Worm (Caenorhabditis elegans) whole organism, mixed stage, embryonic: ENCODE results near the gene his-38.

ENCODE experiments used
- M03D4.4 ChIP-seq: sonication (generic microtip); optimal IDR thresholded peaks from 2 replicates; lab custom pipeline; 2017; ENCODE audit warnings: mild to moderate bottlenecking, missing genetic modification characterization, missing compliant biosample characterization
- bed-3 ChIP-seq: fragments of 200-800 bp; sonication (Bioruptor generic); optimal IDR thresholded peaks from 3 replicates; lab custom pipeline; 2018; ENCODE audit warnings: mild to moderate bottlenecking, missing genetic modification characterization, moderate library complexity, missing compliant biosample characterization
- blmp-1 ChIP-seq: fragments of 150-350 bp; optimal IDR thresholded peaks from 2 replicates; lab custom pipeline; 2014; ENCODE audit warnings: missing biosample characterization, missing genetic modification characterization
- ceh-39 ChIP-seq: fragments of 150-350 bp; optimal IDR thresholded peaks from 2 replicates; lab custom pipeline; 2014; ENCODE audit warnings: missing biosample characterization, missing genetic modification characterization
- ceh-43 ChIP-seq: fragments of 200-800 bp; sonication (Bioruptor generic); optimal IDR thresholded peaks from 2 replicates; lab custom pipeline; 2018; ENCODE audit warnings: mild to moderate bottlenecking, missing genetic modification characterization, moderate library complexity, missing compliant biosample characterization
- ces-1 ChIP-seq: fragments of 150-350 bp; optimal IDR thresholded peaks from 2 replicates; lab custom pipeline; 2014; ENCODE audit warnings: missing biosample characterization, missing genetic modification reagents, missing genetic modification characterization
- cnd-1 ChIP-seq: fragments of 200-800 bp; sonication (Bioruptor generic); optimal IDR thresholded peaks from 2 replicates; lab custom pipeline; 2018; ENCODE audit warnings: mild to moderate bottlenecking, missing genetic modification characterization, missing compliant biosample characterization
- drap-1 ChIP-seq: fragments of 200-800 bp; sonication (Bioruptor generic); optimal IDR thresholded peaks from 3 replicates; lab custom pipeline; 2018; ENCODE audit warnings: mild to moderate bottlenecking, missing genetic modification characterization, missing compliant biosample characterization
- elt-1 ChIP-seq: sonication (generic microtip); optimal IDR thresholded peaks from 2 replicates; lab custom pipeline; 2017; ENCODE audit warnings: missing genetic modification characterization, mild to moderate bottlenecking, missing compliant biosample characterization, antibody characterized with exemption, moderate library complexity, borderline replicate concordance; ENCODE audit not compliant: insufficient read depth
- elt-3 ChIP-seq: fragments of 150-350 bp; optimal IDR thresholded peaks from 2 replicates; lab custom pipeline; 2014; ENCODE audit warnings: missing biosample characterization, missing genetic modification characterization
- flh-1 ChIP-seq: fragments of 200-800 bp; sonication (Bioruptor generic); optimal IDR thresholded peaks from 2 replicates; lab custom pipeline; 2018; ENCODE audit warnings: mild to moderate bottlenecking, missing genetic modification characterization, moderate library complexity, missing compliant biosample characterization
- ham-2 ChIP-seq: fragments of 200-800 bp; sonication (Bioruptor generic); optimal IDR thresholded peaks from 2 replicates; lab custom pipeline; 2018; ENCODE audit warnings: mild to moderate bottlenecking, missing genetic modification characterization, missing compliant biosample characterization
- hlh-1 ChIP-seq: fragments of 150-350 bp; optimal IDR thresholded peaks from 2 replicates; lab custom pipeline; 2014; ENCODE audit warnings: missing biosample characterization, missing genetic modification reagents, missing genetic modification characterization
- lin-13 ChIP-seq: fragments of 150-350 bp; optimal IDR thresholded peaks from 2 replicates; lab custom pipeline; 2014; ENCODE audit warnings: missing biosample characterization, missing genetic modification characterization
- lin-32 ChIP-seq: fragments of 200-800 bp; sonication (Bioruptor generic); optimal IDR thresholded peaks from 2 replicates; lab custom pipeline; 2018; ENCODE audit warnings: mild to moderate bottlenecking, missing genetic modification characterization, missing compliant biosample characterization
- mep-1 ChIP-seq: fragments of 150-350 bp; optimal IDR thresholded peaks from 2 replicates; lab custom pipeline; 2017; ENCODE audit warnings: missing biosample characterization, missing genetic modification reagents, missing genetic modification characterization, inconsistent platforms
- mls-2 ChIP-seq: sonication (generic microtip); optimal IDR thresholded peaks from 2 replicates; lab custom pipeline; 2016; ENCODE audit warnings: mild to moderate bottlenecking, missing genetic modification characterization, moderate library complexity, missing compliant biosample characterization
- nhr-12 ChIP-seq: fragments of 150-350 bp; optimal IDR thresholded peaks from 2 replicates; lab custom pipeline; 2014; ENCODE audit warnings: missing biosample characterization, missing genetic modification characterization
- nhr-2 ChIP-seq: fragments of 150-350 bp; optimal IDR thresholded peaks from 2 replicates; lab custom pipeline; 2014; ENCODE audit warnings: missing biosample characterization, missing genetic modification characterization
- nhr-237 ChIP-seq: fragments of 150-350 bp; optimal IDR thresholded peaks from 2 replicates; lab custom pipeline; 2014; ENCODE audit warnings: missing biosample characterization, missing genetic modification characterization
- nhr-76 ChIP-seq: sonication (generic microtip); optimal IDR thresholded peaks from 2 replicates; lab custom pipeline; 2017; ENCODE audit warnings: missing biosample characterization, missing genetic modification characterization
- pha-4 ChIP-seq: fragments of 150-350 bp; optimal IDR thresholded peaks from 2 replicates; lab custom pipeline; 2018; ENCODE audit warnings: missing biosample characterization, missing genetic modification reagents, missing genetic modification characterization
- sem-2 ChIP-seq: fragments of 200-800 bp; sonication (Bioruptor generic); optimal IDR thresholded peaks from 2 replicates; lab custom pipeline; 2018; ENCODE audit warnings: mild to moderate bottlenecking, missing genetic modification characterization, missing compliant biosample characterization
- snpc-4 ChIP-seq: fragments of 150-350 bp; optimal IDR thresholded peaks from 2 replicates; lab custom pipeline; 2014; ENCODE audit warnings: missing biosample characterization, missing genetic modification characterization
- sptf-1 ChIP-seq: sonication (generic microtip); optimal IDR thresholded peaks from 2 replicates; lab custom pipeline; 2017; ENCODE audit warnings: mild to moderate bottlenecking, missing genetic modification characterization, moderate library complexity, missing compliant biosample characterization
- tbx-8 ChIP-seq: fragments of 200-800 bp; sonication (Bioruptor generic); optimal IDR thresholded peaks from 2 replicates; lab custom pipeline; 2018; ENCODE audit warnings: mild to moderate bottlenecking, missing genetic modification characterization, moderate library complexity, missing compliant biosample characterization
- unc-39 ChIP-seq: fragments of 150-350 bp; optimal IDR thresholded peaks from 2 replicates; lab custom pipeline; 2014; ENCODE audit warnings: missing biosample characterization, missing genetic modification characterization
- unc-62 ChIP-seq: fragments of 150-350 bp; optimal IDR thresholded peaks from 2 replicates; lab custom pipeline; 2014; ENCODE audit warnings: missing biosample characterization, missing genetic modification reagents, missing genetic modification characterization
- zip-8 ChIP-seq: fragments of 150-350 bp; optimal IDR thresholded peaks from 2 replicates; lab custom pipeline; 2014; ENCODE audit warnings: missing biosample characterization, missing genetic modification characterization

his-38 gene

DNA sequence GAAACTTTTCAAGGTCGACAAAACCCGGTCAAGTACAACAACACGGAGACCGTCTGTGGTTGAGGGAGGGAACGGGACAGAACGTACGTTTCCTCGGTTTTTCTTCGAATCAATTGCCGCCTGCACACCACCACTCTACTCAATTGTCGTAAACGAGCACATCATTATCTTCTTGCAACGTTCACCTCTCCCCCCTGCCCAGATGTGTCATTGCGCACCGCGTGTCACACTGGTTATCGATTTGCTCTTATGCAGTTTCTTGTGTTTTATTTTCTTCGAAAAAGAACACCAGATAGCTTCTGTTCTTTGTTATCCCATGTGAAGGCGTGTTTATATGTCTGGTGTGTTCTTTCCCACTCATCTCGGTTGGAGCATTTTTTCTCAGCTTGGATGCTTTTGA is 20.1 kb downstream of the his-38 start:
- no peak for TF ChIP-seq sptf-1 (tag; lab: Kevin White, UChicago)
- peak; percentile 3 for TF ChIP-seq ceh-39 (tag; lab: Kevin White, UChicago)
- TF ChIP-seq ces-1 (GFP tag; lab: Kevin White, UChicago): peak; percentile 6
- TF ChIP-seq unc-39 (tag; lab: Kevin White, UChicago): peak; percentile 4

ce11 chrX:7284724-7285184 is 24.9 kb downstream of the his-38 start:
- TF ChIP-seq ceh-39 (tag; lab: Kevin White, UChicago) (no peak), flh-1 (GFP tag; lab: Kevin White, UChicago) (no peak), ces-1 (GFP tag; lab: Kevin White, UChicago) (peak; percentile 69), unc-39 (tag; lab: Kevin White, UChicago) (peak; percentile 60)
- TF ChIP-seq, all 35 proteins: peak for 2

ce11 chrX:7283136-7283535 is 26.5 kb downstream of the his-38 start:
- TF ChIP-seq hlh-1 (tag; lab: Kevin White, UChicago) (no peak), tbx-8 (GFP tag; lab: Kevin White, UChicago) (no peak), unc-62 (GFP tag; lab: Kevin White, UChicago) (no peak), sptf-1 (tag; lab: Kevin White, UChicago) (no peak), ham-2 (no peak), drap-1 (GFP tag; lab: Kevin White, UChicago) (no peak), flh-1 (GFP tag; lab: Kevin White, UChicago) (no peak), blmp-1 (tag; lab: Kevin White, UChicago) (no peak), lin-13 (tag; lab: Kevin White, UChicago) (no peak), zip-8 (tag; lab: Kevin White, UChicago) (no peak), cnd-1 (tag; lab: Kevin White, UChicago) (no peak), mls-2 (tag; lab: Kevin White, UChicago) (no peak), lin-32 (GFP tag; lab: Kevin White, UChicago) (no peak), nhr-2 (tag; lab: Kevin White, UChicago) (no peak), M03D4.4 (tag; lab: Kevin White, UChicago) (no peak)

ce11 chrX:7281347-7281746 is 28.3 kb downstream of the his-38 start:
- peak; percentile 1 for TF ChIP-seq mls-2 (tag; lab: Kevin White, UChicago)
- TF ChIP-seq cnd-1 (tag; lab: Kevin White, UChicago): no peak
- peak; percentile 98 for TF ChIP-seq ces-1 (GFP tag; lab: Kevin White, UChicago)
- no peak for TF ChIP-seq drap-1 (GFP tag; lab: Kevin White, UChicago)

DNA sequence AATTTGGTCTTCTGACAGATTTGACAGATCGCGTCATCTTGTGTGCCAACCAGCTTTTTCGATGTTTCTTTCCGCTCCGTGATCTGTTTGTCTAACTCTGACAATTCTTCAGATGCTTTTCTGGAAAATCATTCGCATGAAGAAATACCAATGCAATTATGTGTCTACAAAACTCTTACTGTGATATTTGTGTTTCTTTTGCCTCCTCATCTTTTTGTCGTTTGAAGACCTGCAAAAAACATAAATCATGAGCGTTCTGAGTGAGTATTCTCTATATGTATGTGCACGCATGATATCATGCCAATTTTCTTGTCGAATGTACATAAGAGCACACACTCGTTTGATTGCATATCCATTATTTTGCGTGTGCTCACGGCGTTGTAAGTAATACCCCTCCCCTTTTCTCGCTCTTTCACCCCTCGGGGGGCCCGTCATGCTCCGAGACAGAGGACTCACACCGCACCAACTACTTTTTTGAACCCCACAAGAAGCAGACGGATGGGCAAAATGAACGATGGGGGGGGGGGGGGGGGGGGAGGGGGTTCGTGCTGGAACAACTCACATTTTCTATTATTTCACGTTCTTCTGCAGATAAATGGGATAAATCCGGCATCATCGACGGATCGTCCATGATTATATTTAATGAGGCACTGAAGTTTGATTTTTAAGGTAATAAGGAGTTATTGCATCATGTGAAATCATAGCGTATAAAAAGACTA is 29.8 kb downstream of the his-38 start, which contains the start of gene unc-10:
Gene unc-10, minus strand, starts transcription at position 652 of the 719 bp plus-strand sequence.
- TF ChIP-seq M03D4.4 (tag; lab: Kevin White, UChicago) (peak; percentile 10), ceh-43 (GFP tag; lab: Kevin White, UChicago) (no peak), mep-1 (no peak), ces-1 (GFP tag; lab: Kevin White, UChicago) (no peak)

DNA sequence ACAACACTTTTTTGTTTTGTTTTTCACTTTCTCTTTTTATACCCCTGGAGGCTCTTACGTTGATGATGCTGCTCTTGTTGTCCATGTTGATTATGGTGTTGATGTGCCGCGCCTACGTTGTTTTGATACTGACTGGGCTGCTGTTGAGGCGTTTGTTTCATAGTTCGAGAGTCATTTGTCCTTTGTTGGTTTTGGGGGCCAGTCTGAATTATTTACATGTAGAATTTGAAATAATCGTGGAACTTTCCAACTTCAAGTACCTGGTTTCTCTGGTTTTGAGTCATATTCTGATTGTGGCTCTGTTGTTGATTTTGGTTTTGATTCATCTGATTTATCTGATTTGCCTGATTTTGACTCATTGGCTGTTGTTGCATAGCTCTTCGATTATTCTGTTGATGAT is 31.6 kb downstream of the his-38 start:
- no peak for TF ChIP-seq ham-2
- no peak for TF ChIP-seq sem-2 (GFP tag; lab: Kevin White, UChicago)
- TF ChIP-seq nhr-2 (tag; lab: Kevin White, UChicago): no peak
- no peak for TF ChIP-seq lin-32 (GFP tag; lab: Kevin White, UChicago)
- TF ChIP-seq nhr-76 (tag; lab: Kevin White, UChicago): no peak
- no peak for TF ChIP-seq hlh-1 (tag; lab: Kevin White, UChicago)
- no peak for TF ChIP-seq unc-62 (GFP tag; lab: Kevin White, UChicago)
- TF ChIP-seq blmp-1 (tag; lab: Kevin White, UChicago): no peak
- TF ChIP-seq elt-3 (tag; lab: Kevin White, UChicago): no peak
- no peak for TF ChIP-seq nhr-12 (tag; lab: Kevin White, UChicago)
- no peak for TF ChIP-seq ces-1 (GFP tag; lab: Kevin White, UChicago)

DNA sequence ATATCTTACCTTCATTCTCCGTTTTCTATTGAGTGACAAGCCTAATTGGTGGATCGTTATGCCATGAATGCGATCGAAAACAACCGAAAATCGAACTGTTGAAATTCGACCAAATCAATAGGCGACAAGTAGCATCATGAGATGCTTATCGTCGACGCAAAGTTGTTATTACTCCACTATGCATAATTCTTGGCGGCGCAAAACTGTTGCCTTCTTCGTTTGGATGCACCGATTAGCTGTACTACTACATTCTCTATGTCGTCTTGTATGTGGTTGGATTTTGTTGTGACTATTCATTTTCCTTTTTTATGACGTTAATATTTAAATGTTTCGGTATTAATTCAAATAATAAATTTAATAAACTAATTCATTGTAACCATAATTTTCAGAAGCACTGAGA is 37.7 kb downstream of the his-38 start, which contains the start of gene F46H5.11:
Gene F46H5.11, minus strand, starts transcription at position 101 of the 400 bp plus-strand sequence.
- no peak for TF ChIP-seq pha-4
- no peak for TF ChIP-seq sptf-1 (tag; lab: Kevin White, UChicago)
- no peak for TF ChIP-seq elt-3 (tag; lab: Kevin White, UChicago)
- no peak for TF ChIP-seq cnd-1 (tag; lab: Kevin White, UChicago)
- TF ChIP-seq ceh-43 (GFP tag; lab: Kevin White, UChicago): no peak
- no peak for TF ChIP-seq nhr-237 (tag; lab: Kevin White, UChicago)
- no peak for TF ChIP-seq elt-1 (tag; lab: Kevin White, UChicago)
- no peak for TF ChIP-seq lin-32 (GFP tag; lab: Kevin White, UChicago)
- no peak for TF ChIP-seq tbx-8 (GFP tag; lab: Kevin White, UChicago)
- no peak for TF ChIP-seq blmp-1 (tag; lab: Kevin White, UChicago)
- TF ChIP-seq zip-8 (tag; lab: Kevin White, UChicago): no peak
- TF ChIP-seq bed-3 (GFP tag; lab: Kevin White, UChicago): no peak
- TF ChIP-seq hlh-1 (tag; lab: Kevin White, UChicago): no peak
- TF ChIP-seq drap-1 (GFP tag; lab: Kevin White, UChicago): no peak
- no peak for TF ChIP-seq snpc-4
- no peak for TF ChIP-seq ceh-39 (tag; lab: Kevin White, UChicago)
- no peak for TF ChIP-seq ces-1 (GFP tag; lab: Kevin White, UChicago)
- TF ChIP-seq, all 35 proteins: peak for 0
